Worm (Caenorhabditis elegans) whole organism, L4/young adult: ENCODE data around the gene alfa-1.

Experiments used
- W03F9.2 ChIP-seq: fragments of 150-350 bp; optimal IDR thresholded peaks from 2 replicates; lab custom pipeline; 2014; ENCODE audit warnings: missing biosample characterization, missing genetic modification characterization
- him-1 ChIP-seq: sonication (generic microtip); optimal IDR thresholded peaks from 2 replicates; lab custom pipeline; 2016; ENCODE audit warnings: missing genotype, missing genetic modification reagents, missing genetic modification characterization, missing compliant biosample characterization

ce11 chrII:7631677-7632210, 30.6 kb downstream of the alfa-1 start:
- TF ChIP-seq him-1 (tag; lab: Kevin White, UChicago) (no peak), W03F9.2 (tag; lab: Kevin White, UChicago) (no peak)
